Fruit fly (Drosophila melanogaster): ENCODE data around the gene CG43057.

The CG43057 gene

dm6 chr2L:8277561-8278201 is 33.9 kb upstream of the CG43057 start (continued):
- no peak for TF ChIP-seq Lpt (GFP tag; optimal IDR thresholded peaks at IDR 0.05)
- peak; percentile 90 for TF ChIP-seq Hand (GFP tag; optimal IDR thresholded peaks at IDR 0.05)
- TF ChIP-seq CG4617 (GFP tag; optimal IDR thresholded peaks at IDR 0.05; ENCODE audit: borderline replicate concordance) = peak; percentile 93
- peak; percentile 96 for TF ChIP-seq CG1233 (GFP tag; optimal IDR thresholded peaks at IDR 0.05)
- peak; percentile 83 for TF ChIP-seq repo (GFP tag; optimal IDR thresholded peaks at IDR 0.05)
- peak; percentile 99 for TF ChIP-seq sens (GFP tag)
- peak; percentile 96 for TF ChIP-seq nau (GFP tag; optimal IDR thresholded peaks at IDR 0.05)
- peak; percentile 92 for TF ChIP-seq scrt (GFP tag; optimal IDR thresholded peaks at IDR 0.05)
- TF ChIP-seq Oli (tag; optimal IDR thresholded peaks at IDR 0.05) = peak; percentile 98
- TF ChIP-seq YL-1 (GFP tag; optimal IDR thresholded peaks at IDR 0.05) = peak; percentile 80
- no peak for TF ChIP-seq unc-4 (GFP tag; IDR thresholded peaks at IDR 0.05; ENCODE audit: partially characterized antibody)
- peak; percentile 98 for TF ChIP-seq Atf6 (GFP tag; IDR thresholded peaks at IDR 0.05)
- TF ChIP-seq tna (GFP tag; IDR thresholded peaks at IDR 0.05; ENCODE audit: partially characterized antibody) = no peak; the same call in 1 of the 2 replicates
- peak; percentile 99 for TF ChIP-seq Sox102F (GFP tag; optimal IDR thresholded peaks at IDR 0.05)
- no peak for TF ChIP-seq usp (GFP tag; optimal IDR thresholded peaks at IDR 0.05)
- TF ChIP-seq CG9215 (GFP tag; IDR thresholded peaks at IDR 0.05) = peak; percentile 93
- TF ChIP-seq CG14441 (GFP tag; IDR thresholded peaks at IDR 0.05) = peak; percentile 98
- peak; percentile 98 for TF ChIP-seq CG7839 (tag; optimal IDR thresholded peaks at IDR 0.05)
- TF ChIP-seq CG11398 (GFP tag; optimal IDR thresholded peaks at IDR 0.05) = peak; percentile 84
- TF ChIP-seq dpn (GFP tag; optimal IDR thresholded peaks at IDR 0.05) = peak; percentile 93 to 97
- TF ChIP-seq cg (GFP tag; optimal IDR thresholded peaks at IDR 0.05) = no peak
- TF ChIP-seq HLH3B (GFP tag; IDR thresholded peaks at IDR 0.05) = peak; percentile 99
- peak; percentile 79 for TF ChIP-seq gro (GFP tag; optimal IDR thresholded peaks at IDR 0.05)
- TF ChIP-seq Stat92E (GFP tag; optimal IDR thresholded peaks at IDR 0.05) = peak in 1 of 3 experiments; percentile 98
- peak; percentile 67 for TF ChIP-seq zfh2 (GFP tag; optimal IDR thresholded peaks at IDR 0.05)
- peak; percentile 94 for TF ChIP-seq aop (GFP tag; IDR thresholded peaks at IDR 0.05)
- no peak for TF ChIP-seq fru (optimal IDR thresholded peaks at IDR 0.05)
- TF ChIP-seq Dref (GFP tag; IDR thresholded peaks at IDR 0.05) = no peak
- TF ChIP-seq Oaz (GFP tag; IDR thresholded peaks at IDR 0.05) = peak; percentile 97
- TF ChIP-seq Ssrp (tag; optimal IDR thresholded peaks at IDR 0.05) = peak; percentile 98
- peak; percentile 90 for TF ChIP-seq CG4854 (GFP tag; optimal IDR thresholded peaks at IDR 0.05)
- peak; percentile 88 for TF ChIP-seq Usf (GFP tag; optimal IDR thresholded peaks at IDR 0.05)
- peak; percentile 91 for TF ChIP-seq HLHmδ (GFP tag; optimal IDR thresholded peaks at IDR 0.05)
- no peak for TF ChIP-seq HLH4C (GFP tag; IDR thresholded peaks at IDR 0.05; ENCODE audit: partially characterized antibody)
- TF ChIP-seq CG7786 (GFP tag; optimal IDR thresholded peaks at IDR 0.05) = peak; percentile 75
- peak; percentile 97 for TF ChIP-seq ac (GFP tag; optimal IDR thresholded peaks at IDR 0.05)
- TF ChIP-seq ase (GFP tag; IDR thresholded peaks at IDR 0.05) = peak; percentile 99
- TF ChIP-seq CG15696 (tag; optimal IDR thresholded peaks at IDR 0.05) = peak; percentile 98
- TF ChIP-seq pros (GFP tag; optimal IDR thresholded peaks at IDR 0.05) = peak; percentile 78
- TF ChIP-seq CG4360 (GFP tag; IDR thresholded peaks at IDR 0.05) = peak; percentile 92
- peak; percentile 83 for TF ChIP-seq dm (GFP tag; optimal IDR thresholded peaks at IDR 0.05)
- peak; percentile 95 for TF ChIP-seq CG3838 (GFP tag; optimal IDR thresholded peaks at IDR 0.05)
- TF ChIP-seq Rx (GFP tag; IDR thresholded peaks at IDR 0.05) = peak; percentile 97
- peak; percentile 93 for TF ChIP-seq CG7987 (GFP tag; optimal IDR thresholded peaks at IDR 0.05)
- peak; percentile 92 to 93 for TF ChIP-seq Pdp1 (GFP tag; optimal IDR thresholded peaks at IDR 0.05)
- peak; percentile 63 for TF ChIP-seq emc (GFP tag; optimal IDR thresholded peaks at IDR 0.05)
- TF ChIP-seq Abd-B (GFP tag; optimal IDR thresholded peaks at IDR 0.05) = peak; percentile 93
- peak; percentile 99 for TF ChIP-seq Hr3 (GFP tag; optimal IDR thresholded peaks at IDR 0.05)
- peak; percentile 98 for TF ChIP-seq CG15601 (tag; optimal IDR thresholded peaks at IDR 0.05)
- peak; percentile 72 for TF ChIP-seq fu2 (GFP tag; optimal IDR thresholded peaks at IDR 0.05)

All from whole organism, embryonic.